Worm (Caenorhabditis elegans) whole organism, L4 larva: ENCODE results near the gene T10G3.1.

Experiments used
- F37D6.2 ChIP-seq: sonication (generic microtip); optimal IDR thresholded peaks from 2 replicates; lab custom pipeline; 2016; ENCODE audit warnings: mild to moderate bottlenecking, missing genetic modification characterization, missing compliant biosample characterization
- lin-39 ChIP-seq: fragments of 150-350 bp; optimal IDR thresholded peaks from 2 replicates; lab custom pipeline; 2014; ENCODE audit warnings: missing biosample characterization, missing genetic modification reagents, missing genetic modification characterization
- mep-1 ChIP-seq: fragments of 150-350 bp; sonication (generic microtip); optimal IDR thresholded peaks from 3 replicates; lab custom pipeline; 2014; ENCODE audit warnings: missing biosample characterization, missing genetic modification characterization

ce11 chrV:13473467-13473866, at the start of gene T10G3.1:
- TF ChIP-seq F37D6.2 (tag; lab: Kevin White, UChicago) (no peak), mep-1 (no peak), lin-39 (tag; lab: Kevin White, UChicago) (no peak)
